Fruit fly (Drosophila melanogaster) whole organism, prepupa: ENCODE results near the gene ebd1.

Experiments
- CG11294 ChIP-seq: fragments of 200-800 bp; sonication (Bioruptor generic); IDR thresholded peaks from 2 replicates; pipeline ENCODE4 v1.3.6; 2022; ENCODE audit warnings: missing biosample characterization, missing genetic modification characterization
- CG11902 ChIP-seq: fragments of 200-800 bp; sonication (Bioruptor generic); optimal IDR thresholded peaks from 3 replicates; lab custom pipeline; 2016; ENCODE audit warnings: missing biosample characterization, missing genetic modification characterization
- CG15336 ChIP-seq: fragments of 200-800 bp; sonication (Bioruptor generic); IDR thresholded peaks from 2 replicates; pipeline ENCODE4 v1.3.6; 2022; ENCODE audit warnings: missing biosample characterization, missing genetic modification characterization
- CG16779 ChIP-seq: fragments of 200-800 bp; sonication (Bioruptor generic); optimal IDR thresholded peaks from 3 replicates; lab custom pipeline; 2017; ENCODE audit warnings: missing biosample characterization, mild to moderate bottlenecking, missing genetic modification characterization
- CG3032 ChIP-seq: fragments of 200-800 bp; optimal IDR thresholded peaks from 2 replicates; lab custom pipeline; 2019; ENCODE audit warnings: missing biosample characterization, mild to moderate bottlenecking, missing genetic modification characterization, moderate library complexity
- CG31627 ChIP-seq: fragments of 200-800 bp; sonication (Bioruptor generic); optimal IDR thresholded peaks from 3 replicates; lab custom pipeline; 2016; ENCODE audit warnings: missing biosample characterization, missing genetic modification characterization
- CG32006 ChIP-seq: fragments of 200-800 bp; sonication (Bioruptor generic); optimal IDR thresholded peaks from 3 replicates; lab custom pipeline; 2017; ENCODE audit warnings: missing biosample characterization, mild to moderate bottlenecking, missing genetic modification characterization
- CG3919 ChIP-seq: fragments of 200-800 bp; sonication (Bioruptor generic); optimal IDR thresholded peaks from 3 replicates; lab custom pipeline; 2016; ENCODE audit warnings: missing biosample characterization, missing genetic modification characterization
- CG6163 ChIP-seq: fragments of 200-800 bp; sonication (Bioruptor generic); IDR thresholded peaks from 3 replicates; pipeline ENCODE4 v1.3.6; 2022; ENCODE audit warnings: missing biosample characterization, missing genetic modification characterization
- CG6792 ChIP-seq: fragments of 200-800 bp; sonication (Bioruptor generic); optimal IDR thresholded peaks from 3 replicates; lab custom pipeline; 2016; ENCODE audit warnings: missing biosample characterization, missing genetic modification characterization
- CG6808 ChIP-seq: fragments of 200-800 bp; sonication (Bioruptor generic); optimal IDR thresholded peaks from 3 replicates; lab custom pipeline; 2017; ENCODE audit warnings: missing biosample characterization, missing genetic modification characterization, mild to moderate bottlenecking, moderate library complexity, missing genetic modification reagents
- CG6854 ChIP-seq: fragments of 200-800 bp; sonication (Bioruptor generic); optimal IDR thresholded peaks from 2 replicates; lab custom pipeline; 2017; ENCODE audit warnings: missing biosample characterization, mild to moderate bottlenecking, missing genetic modification characterization
- CG8119 ChIP-seq: fragments of 200-800 bp; sonication (Bioruptor generic); IDR thresholded peaks from 3 replicates; pipeline ENCODE4 v1.3.6; 2022; ENCODE audit warnings: missing biosample characterization, missing genetic modification characterization
- CG8632 ChIP-seq: fragments of 200-800 bp; sonication (Bioruptor generic); optimal IDR thresholded peaks from 3 replicates; lab custom pipeline; 2016; ENCODE audit warnings: missing biosample characterization, missing genetic modification characterization
- CG9139 ChIP-seq: fragments of 200-800 bp; sonication (Bioruptor generic); optimal IDR thresholded peaks from 3 replicates; lab custom pipeline; 2017; ENCODE audit warnings: missing biosample characterization, mild to moderate bottlenecking, missing genetic modification characterization
- Eip75B ChIP-seq: fragments of 200-800 bp; sonication (Bioruptor generic); optimal IDR thresholded peaks from 3 replicates; lab custom pipeline; 2016; ENCODE audit warnings: missing biosample characterization, missing genetic modification characterization
- Eip78C ChIP-seq: fragments of 200-800 bp; sonication (Bioruptor generic); peaks from one replicate; lab custom pipeline; 2016; ENCODE audit warnings: missing biosample characterization, missing genetic modification characterization
- Ets21C ChIP-seq: fragments of 200-800 bp; sonication (Bioruptor generic); optimal IDR thresholded peaks from 3 replicates; lab custom pipeline; 2016; ENCODE audit warnings: missing biosample characterization, missing genetic modification characterization
- Gug ChIP-seq: fragments of 200-800 bp; sonication (Bioruptor generic); IDR thresholded peaks from 2 replicates; pipeline ENCODE4 v1.3.6; 2022; ENCODE audit warnings: missing biosample characterization, missing genetic modification characterization
- Hr39 ChIP-seq: fragments of 200-800 bp; sonication (Bioruptor generic); optimal IDR thresholded peaks from 2 replicates; lab custom pipeline; 2016; ENCODE audit warnings: missing biosample characterization, missing genetic modification characterization
- Hr4 ChIP-seq: fragments of 200-800 bp; sonication (Bioruptor generic); optimal IDR thresholded peaks from 3 replicates; lab custom pipeline; 2016; ENCODE audit warnings: missing biosample characterization, missing genetic modification characterization
- Lpt ChIP-seq: fragments of 200-800 bp; sonication (Bioruptor generic); optimal IDR thresholded peaks from 3 replicates; lab custom pipeline; 2016; ENCODE audit warnings: missing biosample characterization, missing genetic modification characterization
- OdsH ChIP-seq: fragments of 200-800 bp; sonication (Bioruptor generic); optimal IDR thresholded peaks from 3 replicates; lab custom pipeline; 2016; ENCODE audit warnings: missing biosample characterization, missing genetic modification characterization
- Sox102F ChIP-seq: fragments of 200-800 bp; sonication (Bioruptor generic); optimal IDR thresholded peaks from 2 replicates; lab custom pipeline; 2016; ENCODE audit warnings: missing biosample characterization, mild to moderate bottlenecking, missing genetic modification characterization
- Sox14 ChIP-seq: fragments of 200-800 bp; sonication (Bioruptor generic); optimal IDR thresholded peaks from 3 replicates; lab custom pipeline; 2016; ENCODE audit warnings: missing biosample characterization, missing genetic modification characterization
- Sox15 ChIP-seq: fragments of 200-800 bp; sonication (Bioruptor generic); optimal IDR thresholded peaks from 3 replicates; lab custom pipeline; 2016; ENCODE audit warnings: missing biosample characterization, missing genetic modification characterization
- acj6 ChIP-seq: fragments of 200-800 bp; sonication (Bioruptor generic); optimal IDR thresholded peaks from 3 replicates; lab custom pipeline; 2016; ENCODE audit warnings: missing biosample characterization, missing genetic modification characterization
- cyc ChIP-seq: fragments of 200-800 bp; sonication (Bioruptor generic); optimal IDR thresholded peaks from 3 replicates; lab custom pipeline; 2016; ENCODE audit warnings: missing biosample characterization, missing genetic modification characterization
- dac ChIP-seq: fragments of 200-800 bp; sonication (Bioruptor generic); optimal IDR thresholded peaks from 2 replicates; lab custom pipeline; 2017; ENCODE audit warnings: missing biosample characterization, mild to moderate bottlenecking, missing genetic modification characterization
- dsx ChIP-seq: fragments of 200-800 bp; optimal IDR thresholded peaks from 3 replicates; lab custom pipeline; 2019; ENCODE audit warnings: missing biosample characterization, mild to moderate bottlenecking, missing genetic modification characterization, moderate library complexity; ENCODE audit not compliant: poor library complexity, severe bottlenecking
- eg ChIP-seq: fragments of 200-800 bp; sonication (Bioruptor generic); IDR thresholded peaks from 3 replicates; pipeline ENCODE4 v1.3.6; 2022; ENCODE audit warnings: missing biosample characterization, missing genetic modification characterization
- esn ChIP-seq: fragments of 200-800 bp; sonication (Bioruptor generic); optimal IDR thresholded peaks from 2 replicates; lab custom pipeline; 2016; ENCODE audit warnings: missing biosample characterization, mild to moderate bottlenecking, missing genetic modification characterization, moderate library complexity
- fd59A ChIP-seq: fragments of 200-800 bp; sonication (Bioruptor generic); optimal IDR thresholded peaks from 2 replicates; lab custom pipeline; 2017; ENCODE audit warnings: missing biosample characterization, mild to moderate bottlenecking, missing genetic modification characterization, missing genetic modification reagents
- fd85E ChIP-seq: fragments of 200-800 bp; sonication (Bioruptor generic); optimal IDR thresholded peaks from 3 replicates; lab custom pipeline; 2016; ENCODE audit warnings: missing biosample characterization, missing genetic modification characterization
- fkh ChIP-seq: fragments of 200-800 bp; sonication (Bioruptor generic); optimal IDR thresholded peaks from 3 replicates; lab custom pipeline; 2017; ENCODE audit warnings: missing biosample characterization, mild to moderate bottlenecking, missing genetic modification characterization, moderate library complexity
- salr ChIP-seq, 2 experiments: fragments of 200-800 bp; sonication (Bioruptor generic); optimal IDR thresholded peaks; 3 replicates each; lab custom pipeline; 2016 to 2018; ENCODE audit warnings: missing biosample characterization in 2 of 2, missing genetic modification characterization in 2 of 2, mild to moderate bottlenecking in 1 of 2
- svp ChIP-seq: fragments of 200-800 bp; sonication (Bioruptor generic); peaks from one replicate; lab custom pipeline; 2016; ENCODE audit warnings: missing biosample characterization, missing genetic modification characterization
- vri ChIP-seq: fragments of 200-800 bp; sonication (Bioruptor generic); optimal IDR thresholded peaks from 3 replicates; lab custom pipeline; 2016; ENCODE audit warnings: missing biosample characterization, mild to moderate bottlenecking, missing genetic modification characterization

Gene ebd1

DNA sequence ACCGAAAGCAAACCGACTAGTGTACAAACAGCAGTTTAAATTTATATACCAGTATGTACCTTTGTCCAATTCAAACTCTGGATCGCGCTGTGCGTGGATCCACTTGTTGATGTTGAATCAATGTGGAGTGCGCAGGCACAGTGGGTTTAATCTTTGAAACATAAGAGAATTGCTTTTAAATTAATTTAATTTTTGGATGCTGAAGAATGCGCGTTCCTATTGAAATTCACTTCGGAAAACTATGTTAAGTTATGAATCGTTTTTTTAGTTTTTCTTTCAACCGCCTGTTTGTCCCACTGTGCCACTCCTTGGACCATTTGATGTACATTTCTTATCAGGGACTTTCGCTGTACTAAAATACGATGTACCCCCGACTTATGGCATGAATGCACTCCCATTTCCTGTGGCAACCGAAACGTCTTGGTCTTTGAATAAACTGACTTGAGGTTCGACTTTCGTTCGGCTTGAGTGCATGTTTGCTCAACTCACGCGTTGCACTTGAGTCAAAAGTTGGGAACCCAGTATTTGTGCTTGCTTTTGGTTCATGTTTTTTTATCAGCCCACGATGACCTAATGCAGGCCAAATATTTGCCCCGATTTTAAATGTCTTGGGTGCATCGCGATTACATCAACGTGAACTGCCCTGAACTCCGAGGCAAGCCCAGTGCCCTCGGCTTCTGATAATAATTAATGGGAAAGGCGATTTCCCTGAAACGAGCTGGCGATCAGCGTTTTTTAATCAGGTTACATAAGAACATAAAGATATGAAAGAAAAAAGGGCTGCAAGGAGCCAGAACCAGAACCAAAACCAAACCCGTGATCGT is 39.4 kb upstream of the ebd1 start (continued):
- TF ChIP-seq CG11902 (GFP tag; lab: Kevin White, UChicago) (peak; percentile 80), CG11294 (peak; percentile 76), Sox102F (GFP tag; lab: Kevin White, UChicago) (peak; percentile 95), CG3032 (tag; lab: Kevin White, UChicago) (peak; percentile 90), CG6792 (GFP tag; lab: Kevin White, UChicago) (peak; percentile 97), dsx (GFP tag; lab: Kevin White, UChicago) (peak; percentile 89), Sox15 (GFP tag; lab: Kevin White, UChicago) (peak; percentile 83), Sox14 (peak; percentile 95), Eip75B (GFP tag; lab: Kevin White, UChicago) (peak; percentile 96), CG6163 (GFP tag; lab: Robert Waterston, UW) (peak; percentile 98), vri (peak; percentile 78), Gug (peak; percentile 90), cyc (peak; percentile 89), CG16779 (tag; lab: Kevin White, UChicago) (peak; percentile 92), OdsH (GFP tag; lab: Kevin White, UChicago) (peak; percentile 93), acj6 (GFP tag; lab: Kevin White, UChicago) (peak; percentile 93), CG3919 (peak; percentile 92), Hr39 (GFP tag; lab: Kevin White, UChicago) (peak; percentile 92), fkh (GFP tag; lab: Kevin White, UChicago) (peak; percentile 97), CG9139 (GFP tag; lab: Kevin White, UChicago) (peak; percentile 87), CG32006 (GFP tag; lab: Kevin White, UChicago) (peak; percentile 90), Hr4 (GFP tag; lab: Kevin White, UChicago) (peak; percentile 84), Ets21C (peak; percentile 93), dac (GFP tag; lab: Kevin White, UChicago) (peak; percentile 81), salr (GFP tag; optimal IDR thresholded peaks at IDR 0.05; lab: Kevin White, UChicago) (peak; percentile 77 to 83), CG6854 (GFP tag; lab: Kevin White, UChicago) (peak; percentile 86), CG8632 (GFP tag; lab: Kevin White, UChicago) (peak; percentile 94), fd59A (peak; percentile 86), esn (GFP tag; lab: Kevin White, UChicago) (peak; percentile 98), svp (GFP tag; lab: Kevin White, UChicago) (peak; percentile 97), CG31627 (GFP tag; lab: Kevin White, UChicago) (peak; percentile 92)

- TF ChIP-seq Ets21C, result no peak
- TF ChIP-seq fd85E, result no peak
- no peak for TF ChIP-seq Eip78C (GFP tag; lab: Kevin White, UChicago)
- TF ChIP-seq CG6808 (GFP tag; lab: Kevin White, UChicago), result no peak
- TF ChIP-seq Hr4 (GFP tag; lab: Kevin White, UChicago), result no peak
Measured at dm6 chr3L:723654-724461, 38.5 kb upstream of the ebd1 start.

DNA sequence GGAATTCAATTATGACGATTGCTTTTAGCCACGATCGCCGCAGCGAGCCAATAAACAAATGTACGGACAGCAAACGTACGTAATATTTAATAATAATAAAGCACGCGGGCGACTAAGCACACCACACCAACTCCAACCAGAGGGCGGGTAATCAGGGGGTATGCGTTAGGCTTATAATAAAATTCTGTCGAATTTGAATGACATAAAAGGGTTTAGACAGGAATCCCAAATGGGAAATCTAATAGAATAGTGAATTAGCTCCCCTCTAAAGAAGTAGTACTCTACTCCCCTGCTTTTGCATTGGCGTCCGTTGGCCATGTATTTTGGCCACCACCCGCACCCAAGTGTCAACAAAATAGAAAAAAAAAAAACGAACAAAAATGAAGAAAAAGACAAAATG is 37.0 kb upstream of the ebd1 start:
- peak; percentile 65 for TF ChIP-seq Gug
- peak; percentile 83 for TF ChIP-seq eg
- peak; percentile 63 for TF ChIP-seq CG15336
- TF ChIP-seq Lpt, result no peak
- no peak for TF ChIP-seq Sox14
- TF ChIP-seq CG6163 (GFP tag; lab: Robert Waterston, UW), result peak; percentile 33; the same call in 2 of the 3 replicates
- TF ChIP-seq CG11294, result peak; percentile 64
- peak; percentile 30; the same call in 1 of the 3 replicates for TF ChIP-seq CG8119 (GFP tag; lab: Robert Waterston, UW)
